Fruit fly (Drosophila melanogaster): ENCODE results near the gene CG15824.

Gene CG15824

DNA sequence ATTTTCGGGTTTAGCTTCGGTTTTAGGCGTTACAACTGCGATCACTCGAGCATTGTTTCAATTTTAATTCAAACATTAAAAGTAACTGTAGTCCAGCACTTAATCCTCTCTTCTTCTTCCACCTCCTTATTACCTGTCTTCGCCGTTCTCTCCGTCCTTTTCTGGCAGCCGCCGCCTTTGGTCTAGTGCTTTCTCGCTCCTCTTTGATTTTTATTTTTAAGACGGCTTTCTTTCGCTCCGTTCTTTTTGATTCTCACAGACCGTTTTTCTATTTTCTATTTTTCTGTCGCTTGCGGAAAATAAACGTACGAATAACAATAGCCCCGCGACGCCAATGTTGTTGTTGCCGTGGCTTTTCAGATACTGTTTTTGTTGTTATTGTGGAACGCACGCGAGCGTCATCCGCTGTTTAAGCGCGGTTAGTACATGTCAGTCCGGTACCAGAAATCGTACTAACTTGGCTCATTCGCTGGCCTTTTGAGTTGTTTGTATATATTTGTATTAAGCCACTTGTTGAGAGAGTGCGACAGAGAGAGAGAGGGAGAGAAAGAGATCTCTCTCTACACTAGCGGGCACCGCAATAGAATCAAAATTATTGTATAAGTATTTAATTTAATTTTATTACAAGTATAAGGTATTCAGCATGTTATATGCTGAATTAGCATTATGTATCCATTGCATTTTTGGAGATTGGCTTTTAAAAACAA lies 16.9 kb downstream of the CG15824 start, which contains the start of gene aru (continued):
- TF ChIP-seq tup (GFP tag; optimal IDR thresholded peaks at IDR 0.05), result no peak
- TF ChIP-seq CG11456 (GFP tag; IDR thresholded peaks at IDR 0.05), result no peak
- TF ChIP-seq zen (tag; optimal IDR thresholded peaks at IDR 0.05), result no peak
- TF ChIP-seq jigr1 (GFP tag; IDR thresholded peaks at IDR 0.05), result no peak
- no peak for TF ChIP-seq NC2β (GFP tag; optimal IDR thresholded peaks at IDR 0.05)
- TF ChIP-seq Drgx (GFP tag; IDR thresholded peaks at IDR 0.05), result peak; percentile 20; the same call in 1 of the 2 replicates
- no peak for TF ChIP-seq da (GFP tag; optimal IDR thresholded peaks at IDR 0.05)
- no peak for TF ChIP-seq MBD-R2 (GFP tag; IDR thresholded peaks at IDR 0.05)
- TF ChIP-seq CG30403 (GFP tag; optimal IDR thresholded peaks at IDR 0.05), result no peak
- TF ChIP-seq E2f1 (GFP tag; IDR thresholded peaks at IDR 0.05), result no peak
- peak; percentile 11 for TF ChIP-seq Oli (tag; optimal IDR thresholded peaks at IDR 0.05)
- TF ChIP-seq Med (GFP tag), result peak; percentile 86
- peak; percentile 22 for TF ChIP-seq HmgD (GFP tag; optimal IDR thresholded peaks at IDR 0.05)
- TF ChIP-seq vfl (GFP tag; optimal IDR thresholded peaks at IDR 0.05), result no peak
- peak; percentile 68; the same call in 1 of the 3 replicates for TF ChIP-seq Dbx (GFP tag; IDR thresholded peaks at IDR 0.05)
- peak; percentile 37 for TF ChIP-seq Nf-YB (GFP tag; optimal IDR thresholded peaks at IDR 0.05)
- no peak for TF ChIP-seq nau (GFP tag; optimal IDR thresholded peaks at IDR 0.05)
- no peak for TF ChIP-seq Dad (GFP tag; optimal IDR thresholded peaks at IDR 0.05)
- no peak for TF ChIP-seq Usf (GFP tag; optimal IDR thresholded peaks at IDR 0.05)
- no peak for TF ChIP-seq Ptx1 (GFP tag; IDR thresholded peaks at IDR 0.05)
- peak; percentile 32; the same call in 1 of the 2 replicates for TF ChIP-seq Ada2b (GFP tag; IDR thresholded peaks at IDR 0.05)
- no peak; the same call in 3 of the 4 replicates for TF ChIP-seq Dll (GFP tag; IDR thresholded peaks at IDR 0.05; ENCODE audit: partially characterized antibody)
- TF ChIP-seq Nf-YC (tag; optimal IDR thresholded peaks at IDR 0.05), result peak; percentile 27
- no peak for TF ChIP-seq inv (GFP tag; IDR thresholded peaks at IDR 0.05; ENCODE audit: partially characterized antibody)
- TF ChIP-seq CG17361 (GFP tag; IDR thresholded peaks at IDR 0.05), result peak; percentile 44; the same call in 1 of the 3 replicates
- peak; percentile 35; the same call in 1 of the 2 replicates for TF ChIP-seq CG3847 (GFP tag; IDR thresholded peaks at IDR 0.05)
- TF ChIP-seq CG9876 (GFP tag; optimal IDR thresholded peaks at IDR 0.05), result no peak
- TF ChIP-seq CG10147 (GFP tag; optimal IDR thresholded peaks at IDR 0.05), result no peak
- TF ChIP-seq CG11723 (GFP tag; optimal IDR thresholded peaks at IDR 0.05), result no peak
- no peak for TF ChIP-seq CG6683 (GFP tag; optimal IDR thresholded peaks at IDR 0.05)
- TF ChIP-seq gt (GFP tag; IDR thresholded peaks at IDR 0.05), result no peak
- no peak for TF ChIP-seq chn (GFP tag; optimal IDR thresholded peaks at IDR 0.05)
- no peak for TF ChIP-seq tx (GFP tag; optimal IDR thresholded peaks at IDR 0.05)
- TF ChIP-seq stc (GFP tag; IDR thresholded peaks at IDR 0.05), result 0 out of 2 replicates have a peak, but pooled peaks have one; percentile 30
- no peak for TF ChIP-seq ERR (GFP tag; optimal IDR thresholded peaks at IDR 0.05)
- TF ChIP-seq bowl (GFP tag; IDR thresholded peaks at IDR 0.05), result no peak
- peak; percentile 76 for TF ChIP-seq pros (GFP tag; optimal IDR thresholded peaks at IDR 0.05)
- no peak for TF ChIP-seq eve (GFP tag; optimal IDR thresholded peaks at IDR 0.05)
- TF ChIP-seq CG4854 (GFP tag; optimal IDR thresholded peaks at IDR 0.05), result no peak
- no peak for TF ChIP-seq rib (GFP tag; IDR thresholded peaks at IDR 0.05)
- no peak for TF ChIP-seq Hsf (GFP tag; optimal IDR thresholded peaks at IDR 0.05)
- no peak for TF ChIP-seq Gsc (GFP tag; IDR thresholded peaks at IDR 0.05)
- TF ChIP-seq cwo (GFP tag; optimal IDR thresholded peaks at IDR 0.05), result peak; percentile 55
- TF ChIP-seq CG5953 (GFP tag; IDR thresholded peaks at IDR 0.05), result no peak
- TF ChIP-seq org-1 (GFP tag; optimal IDR thresholded peaks at IDR 0.05), result no peak
- TF ChIP-seq unc-4 (GFP tag; IDR thresholded peaks at IDR 0.05; ENCODE audit: partially characterized antibody), result 0 out of 2 replicates have a peak, but pooled peaks have one; percentile 13
- TF ChIP-seq CG15269 (tag; optimal IDR thresholded peaks at IDR 0.05), result peak; percentile 43
- peak; percentile 0 for TF ChIP-seq corto (GFP tag; optimal IDR thresholded peaks at IDR 0.05)
- TF ChIP-seq Sry-δ (GFP tag; optimal IDR thresholded peaks at IDR 0.05), result no peak
- TF ChIP-seq CG43689 (GFP tag; IDR thresholded peaks at IDR 0.05), result no peak
